Fruit fly (Drosophila melanogaster) whole organism, pupa: ENCODE results near the gene CG8677.

Experiments
- CG10348 ChIP-seq: fragments of 200-800 bp; sonication (Bioruptor generic); IDR thresholded peaks from 2 replicates; pipeline ENCODE4 v1.3.6; 2022; ENCODE audit warnings: missing biosample characterization, missing genetic modification characterization
- CG12605 ChIP-seq: fragments of 200-800 bp; sonication (Bioruptor generic); IDR thresholded peaks from 2 replicates; pipeline ENCODE4 v1.3.6; 2022; ENCODE audit warnings: missing biosample characterization, missing genetic modification characterization
- CG13204 ChIP-seq: fragments of 200-800 bp; sonication (Bioruptor generic); optimal IDR thresholded peaks from 2 replicates; lab custom pipeline; 2018; ENCODE audit warnings: missing biosample characterization, mild to moderate bottlenecking, missing genetic modification characterization, moderate library complexity
- CG14655 ChIP-seq: fragments of 200-800 bp; sonication (Bioruptor generic); optimal IDR thresholded peaks from 3 replicates; lab custom pipeline; 2017; ENCODE audit warnings: mild to moderate bottlenecking, missing biosample characterization, missing genetic modification reagents, missing genetic modification characterization
- CG15710 ChIP-seq: fragments of 200-800 bp; sonication (Bioruptor generic); optimal IDR thresholded peaks from 2 replicates; lab custom pipeline; 2018; ENCODE audit warnings: missing biosample characterization, mild to moderate bottlenecking, missing genetic modification characterization, moderate library complexity
- CG17806 ChIP-seq: fragments of 200-800 bp; sonication (Bioruptor generic); optimal IDR thresholded peaks from 2 replicates; lab custom pipeline; 2018; ENCODE audit warnings: missing biosample characterization, mild to moderate bottlenecking, missing genetic modification characterization, moderate library complexity
- CG32121 ChIP-seq: fragments of 200-800 bp; sonication (Bioruptor generic); IDR thresholded peaks from 2 replicates; pipeline ENCODE4 v1.3.6; 2022; ENCODE audit warnings: missing biosample characterization, missing genetic modification characterization
- CG34367 ChIP-seq: fragments of 200-800 bp; sonication (Bioruptor generic); optimal IDR thresholded peaks from 2 replicates; lab custom pipeline; 2018; ENCODE audit warnings: missing biosample characterization, mild to moderate bottlenecking, missing genetic modification characterization
- CG4496 ChIP-seq: fragments of 200-800 bp; sonication (Bioruptor generic); IDR thresholded peaks from 3 replicates; pipeline ENCODE4 v1.3.6; 2022; ENCODE audit warnings: missing biosample characterization, missing genetic modification characterization
- CG8159 ChIP-seq: fragments of 200-800 bp; sonication (Bioruptor generic); optimal IDR thresholded peaks from 3 replicates; lab custom pipeline; 2018; ENCODE audit warnings: missing biosample characterization, mild to moderate bottlenecking, missing genetic modification characterization, moderate library complexity
- CG8301 ChIP-seq: fragments of 200-800 bp; sonication (Bioruptor generic); optimal IDR thresholded peaks from 2 replicates; lab custom pipeline; 2018; ENCODE audit warnings: missing biosample characterization, mild to moderate bottlenecking, missing genetic modification characterization
- CG9948 ChIP-seq: fragments of 200-800 bp; sonication (Bioruptor generic); optimal IDR thresholded peaks from 2 replicates; lab custom pipeline; 2018; ENCODE audit warnings: missing biosample characterization, mild to moderate bottlenecking, missing genetic modification characterization, moderate library complexity
- D1 ChIP-seq: fragments of 200-800 bp; sonication (Bioruptor generic); optimal IDR thresholded peaks from 2 replicates; lab custom pipeline; 2018; ENCODE audit warnings: missing biosample characterization, mild to moderate bottlenecking, missing genetic modification characterization, moderate library complexity
- EcR ChIP-seq: fragments of 200-800 bp; sonication (Bioruptor generic); optimal IDR thresholded peaks from 3 replicates; lab custom pipeline; 2019; ENCODE audit warnings: missing biosample characterization, missing genetic modification characterization, mild to moderate bottlenecking, moderate library complexity, missing genetic modification reagents
- Ets98B ChIP-seq: fragments of 200-800 bp; sonication (Bioruptor generic); IDR thresholded peaks from 2 replicates; pipeline ENCODE4 v1.3.6; 2022; ENCODE audit warnings: missing biosample characterization, missing genetic modification characterization
- Pif1A ChIP-seq: fragments of 200-800 bp; sonication (Bioruptor generic); optimal IDR thresholded peaks from 3 replicates; lab custom pipeline; 2016; ENCODE audit warnings: missing biosample characterization, missing genetic modification characterization
- Pif1B ChIP-seq: fragments of 200-800 bp; sonication (Bioruptor generic); optimal IDR thresholded peaks from 3 replicates; lab custom pipeline; 2016; ENCODE audit warnings: missing biosample characterization, missing genetic modification characterization
- Snoo ChIP-seq: fragments of 200-800 bp; sonication (Bioruptor generic); optimal IDR thresholded peaks from 3 replicates; lab custom pipeline; 2017; ENCODE audit warnings: missing biosample characterization, mild to moderate bottlenecking, missing genetic modification characterization, inconsistent platforms
- fd96Ca ChIP-seq: fragments of 200-800 bp; sonication (Bioruptor generic); IDR thresholded peaks from 3 replicates; pipeline ENCODE4 v1.3.6; 2022; ENCODE audit warnings: missing biosample characterization, missing genetic modification characterization
- rn ChIP-seq: fragments of 200-800 bp; sonication (Bioruptor generic); IDR thresholded peaks from 2 replicates; pipeline ENCODE4 v1.3.6; 2022; ENCODE audit warnings: missing biosample characterization, missing genetic modification characterization

CG8677 gene

dm6 chr2L:21200275-21200674 lies 20.8 kb upstream of the CG8677 start, which contains the start of gene CG31624:
Gene CG31624, minus strand, starts transcription at chr2L:21200375.
- TF ChIP-seq rn (GFP tag; lab: Robert Waterston, UW) (no peak), CG8159 (tag; lab: Kevin White, UChicago) (no peak), D1 (tag; lab: Kevin White, UChicago) (no peak), CG32121 (GFP tag; lab: Robert Waterston, UW) (no peak), Snoo (tag; lab: Kevin White, UChicago) (no peak), EcR (GFP tag; lab: Kevin White, UChicago) (no peak), CG4496 (GFP tag; lab: Robert Waterston, UW) (no peak), Ets98B (GFP tag; lab: Robert Waterston, UW) (no peak), CG13204 (GFP tag; lab: Kevin White, UChicago) (no peak), Pif1B (GFP tag; lab: Kevin White, UChicago) (no peak)

DNA sequence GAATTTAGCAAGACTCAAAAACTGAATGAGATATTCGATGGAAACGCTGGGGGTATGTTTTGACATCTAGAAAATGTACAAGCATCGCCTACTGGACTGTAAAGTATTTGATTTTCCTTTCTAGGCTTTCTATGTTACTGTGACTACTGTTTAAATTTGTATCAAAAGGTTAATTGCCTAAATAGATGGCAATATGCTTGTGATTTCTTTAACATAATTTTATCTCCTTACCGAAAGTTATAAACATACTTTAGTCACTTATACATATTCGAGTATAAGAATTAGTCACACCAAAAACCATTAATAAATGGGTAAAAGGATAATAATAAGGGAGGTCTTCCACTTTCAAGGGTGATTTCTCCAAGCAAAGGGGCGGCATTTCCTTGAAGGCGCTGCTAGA lies 18.4 kb upstream of the CG8677 start, which contains the start of gene CG31988:
Gene CG31988, minus strand, starts transcription at position 101 of the 400 bp plus-strand sequence.
- TF ChIP-seq CG12605 = no peak
- TF ChIP-seq Snoo (tag; lab: Kevin White, UChicago) = no peak
- TF ChIP-seq CG34367 (tag; lab: Kevin White, UChicago) = no peak
- no peak for TF ChIP-seq EcR (GFP tag; lab: Kevin White, UChicago)
- TF ChIP-seq CG8159 (tag; lab: Kevin White, UChicago) = no peak
- no peak for TF ChIP-seq Pif1B (GFP tag; lab: Kevin White, UChicago)
- TF ChIP-seq fd96Ca (GFP tag; lab: Robert Waterston, UW) = no peak
- no peak for TF ChIP-seq CG17806
- TF ChIP-seq CG9948 (tag; lab: Kevin White, UChicago) = no peak
- TF ChIP-seq D1 (tag; lab: Kevin White, UChicago) = no peak
- TF ChIP-seq CG15710 = no peak
- no peak for TF ChIP-seq Pif1A (GFP tag; lab: Kevin White, UChicago)
- TF ChIP-seq CG32121 (GFP tag; lab: Robert Waterston, UW) = no peak
- no peak for TF ChIP-seq Ets98B (GFP tag; lab: Robert Waterston, UW)
- TF ChIP-seq rn (GFP tag; lab: Robert Waterston, UW) = no peak
- no peak for TF ChIP-seq CG8301 (tag; lab: Kevin White, UChicago)

DNA sequence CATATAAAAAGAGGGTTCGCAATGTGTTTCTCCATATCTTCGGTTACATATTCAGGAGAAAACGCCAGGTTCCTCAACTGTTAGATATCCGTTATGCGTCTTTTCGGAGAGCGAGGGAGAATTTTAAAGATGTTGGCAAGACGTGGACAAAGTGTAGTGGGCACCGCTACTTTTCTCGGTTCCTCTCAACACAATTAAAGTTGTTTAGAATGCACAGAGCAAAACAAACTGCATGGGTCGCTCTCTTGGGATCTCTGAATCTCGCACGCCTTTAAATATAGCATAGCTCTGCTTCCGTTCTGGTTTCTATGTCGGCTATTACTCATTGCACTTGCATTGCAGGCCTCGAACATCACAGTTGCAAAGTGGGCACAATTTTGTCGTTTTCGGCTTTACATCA lies 14.9 kb upstream of the CG8677 start, which contains the start of gene clumsy:
Gene clumsy, plus strand, starts transcription at position 301 of the 400 bp plus-strand sequence.
- TF ChIP-seq Pif1A (GFP tag; lab: Kevin White, UChicago) = no peak
- TF ChIP-seq CG15710 = no peak
- TF ChIP-seq CG4496 (GFP tag; lab: Robert Waterston, UW) = 0 out of 3 replicates have a peak, but pooled peaks have one; percentile 23
- no peak for TF ChIP-seq CG17806

DNA sequence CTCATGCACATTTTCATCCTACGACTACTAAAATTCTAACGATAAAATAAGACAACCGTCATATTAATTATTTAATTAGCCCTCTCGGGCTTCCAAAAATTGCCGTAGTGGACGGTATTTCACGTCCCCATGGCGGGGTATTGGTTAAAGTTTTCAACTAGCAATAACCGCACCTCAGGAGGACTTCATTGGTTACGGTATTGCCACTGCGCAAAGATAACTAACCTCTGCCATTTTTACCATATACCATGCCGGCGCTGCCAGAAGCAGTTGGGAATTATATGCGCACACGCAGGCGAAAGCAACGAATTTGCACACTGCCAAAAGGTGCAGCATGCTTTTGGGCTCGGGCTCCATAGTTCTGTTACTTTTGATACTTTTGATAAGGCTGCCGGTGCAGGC lies 6.2 kb upstream of the CG8677 start:
- TF ChIP-seq D1 (tag; lab: Kevin White, UChicago) (peak; percentile 17), CG14655 (GFP tag; lab: Kevin White, UChicago) (no peak), CG4496 (GFP tag; lab: Robert Waterston, UW) (peak; percentile 51; the same call in 1 of the 3 replicates), Ets98B (GFP tag; lab: Robert Waterston, UW) (peak; percentile 38; the same call in 1 of the 2 replicates), rn (GFP tag; lab: Robert Waterston, UW) (no peak), CG32121 (GFP tag; lab: Robert Waterston, UW) (peak; percentile 24; the same call in 1 of the 2 replicates), Snoo (tag; lab: Kevin White, UChicago) (peak; percentile 35)

DNA sequence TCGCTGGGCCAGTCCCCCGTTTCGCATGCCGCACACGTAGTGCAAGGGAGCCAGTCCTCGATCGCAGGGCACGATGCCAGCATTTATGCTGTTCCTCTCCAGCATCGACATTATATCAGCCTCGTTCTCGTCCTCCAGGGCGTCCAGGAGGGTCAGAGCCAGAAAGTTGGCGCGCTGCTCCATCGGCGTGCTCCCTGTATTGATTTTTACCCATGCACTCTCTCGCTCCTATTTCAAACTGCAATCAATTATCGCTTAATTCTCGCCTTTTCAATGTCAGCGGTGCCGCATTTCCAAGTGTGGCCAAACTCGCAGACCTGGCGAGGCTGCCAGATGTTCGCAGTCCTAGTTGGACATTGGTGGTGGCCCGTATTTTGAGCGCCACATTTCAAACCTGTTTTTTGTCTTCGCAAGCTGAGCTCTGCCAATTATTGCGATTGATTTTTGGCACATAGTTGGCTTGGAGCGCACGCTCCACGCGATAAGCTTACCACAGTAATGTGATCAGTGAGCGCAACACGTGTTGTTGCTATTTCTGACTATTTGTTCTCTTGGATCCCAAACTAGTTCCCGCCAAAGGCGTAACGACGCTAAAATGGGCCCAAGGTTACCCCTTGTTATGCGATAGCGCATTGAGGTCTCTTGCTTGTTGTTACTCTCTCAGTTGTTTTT lies 2.7 kb upstream of the CG8677 start, which contains the start of gene CG8679:
Gene CG8679, minus strand, starts transcription at position 305 of the 672 bp plus-strand sequence.
- TF ChIP-seq CG17806 = no peak
- no peak for TF ChIP-seq CG13204 (GFP tag; lab: Kevin White, UChicago)
- no peak for TF ChIP-seq CG4496 (GFP tag; lab: Robert Waterston, UW)
- 0 out of 3 replicates have a peak, but pooled peaks have one; percentile 22 for TF ChIP-seq fd96Ca (GFP tag; lab: Robert Waterston, UW)
- TF ChIP-seq CG12605 = no peak
- TF ChIP-seq EcR (GFP tag; lab: Kevin White, UChicago) = peak; percentile 15
- no peak for TF ChIP-seq CG15710
- TF ChIP-seq CG14655 (GFP tag; lab: Kevin White, UChicago) = no peak
- TF ChIP-seq rn (GFP tag; lab: Robert Waterston, UW) = no peak
- TF ChIP-seq Pif1B (GFP tag; lab: Kevin White, UChicago) = no peak
- TF ChIP-seq CG34367 (tag; lab: Kevin White, UChicago) = no peak
- no peak for TF ChIP-seq D1 (tag; lab: Kevin White, UChicago)

- no peak for TF ChIP-seq CG4496 (GFP tag; lab: Robert Waterston, UW)
- no peak for TF ChIP-seq CG13204 (GFP tag; lab: Kevin White, UChicago)
- TF ChIP-seq CG9948 (tag; lab: Kevin White, UChicago) = no peak
- TF ChIP-seq Pif1B (GFP tag; lab: Kevin White, UChicago) = no peak
- TF ChIP-seq CG32121 (GFP tag; lab: Robert Waterston, UW) = no peak
- no peak for TF ChIP-seq Snoo (tag; lab: Kevin White, UChicago)
- no peak for TF ChIP-seq CG10348 (GFP tag; lab: Robert Waterston, UW)
- TF ChIP-seq Ets98B (GFP tag; lab: Robert Waterston, UW) = no peak
- TF ChIP-seq CG15710 = no peak
- TF ChIP-seq rn (GFP tag; lab: Robert Waterston, UW) = no peak
- TF ChIP-seq CG8159 (tag; lab: Kevin White, UChicago) = no peak
- no peak for TF ChIP-seq fd96Ca (GFP tag; lab: Robert Waterston, UW)
- TF ChIP-seq, all 21 proteins: peak for 0
Measured at dm6 chr2L:21218912-21219246, 2.2 kb upstream of the CG8677 start.
